Fruit fly (Drosophila melanogaster): Measurements from ENCODE around the gene vkg.

Gene vkg

dm6 chr2L:5050825-5051224, 22.8 kb upstream of the vkg start, which contains the start of gene CG9121:
CG9121 (minus strand) TSS chr2L:5051062.
- TF ChIP-seq Ets98B (GFP tag; IDR thresholded peaks at IDR 0.05) (no peak), CG9948 (tag; optimal IDR thresholded peaks at IDR 0.05) (no peak), D1 (tag; optimal IDR thresholded peaks at IDR 0.05) (no peak), CG12605 (GFP tag; IDR thresholded peaks at IDR 0.05) (no peak), CG34367 (tag; optimal IDR thresholded peaks at IDR 0.05) (no peak), CG14655 (GFP tag; optimal IDR thresholded peaks at IDR 0.05) (no peak), Pif1B (GFP tag; optimal IDR thresholded peaks at IDR 0.05) (no peak), CG8159 (tag; optimal IDR thresholded peaks at IDR 0.05) (no peak), CG4496 (GFP tag; IDR thresholded peaks at IDR 0.05) (no peak), EcR (GFP tag; optimal IDR thresholded peaks at IDR 0.05) (no peak), Pif1A (GFP tag; optimal IDR thresholded peaks at IDR 0.05) (no peak), Snoo (tag; optimal IDR thresholded peaks at IDR 0.05) (no peak)

- TF ChIP-seq rn (GFP tag; IDR thresholded peaks at IDR 0.05) (no peak), D1 (tag; optimal IDR thresholded peaks at IDR 0.05) (no peak), Pif1B (GFP tag; optimal IDR thresholded peaks at IDR 0.05) (peak; percentile 14), CG4496 (GFP tag; IDR thresholded peaks at IDR 0.05) (peak; percentile 50; the same call in 1 of the 3 replicates), CG12605 (GFP tag; IDR thresholded peaks at IDR 0.05) (no peak), CG10348 (GFP tag; IDR thresholded peaks at IDR 0.05) (no peak), CG34367 (tag; optimal IDR thresholded peaks at IDR 0.05) (no peak), CG9948 (tag; optimal IDR thresholded peaks at IDR 0.05) (no peak), CG15710 (tag; optimal IDR thresholded peaks at IDR 0.05) (no peak), fd96Ca (GFP tag; IDR thresholded peaks at IDR 0.05) (no peak), CG14655 (GFP tag; optimal IDR thresholded peaks at IDR 0.05) (no peak), EcR (GFP tag; optimal IDR thresholded peaks at IDR 0.05) (peak; percentile 51), CG17806 (tag; optimal IDR thresholded peaks at IDR 0.05) (no peak), Pif1A (GFP tag; optimal IDR thresholded peaks at IDR 0.05) (no peak), CG8301 (tag; optimal IDR thresholded peaks at IDR 0.05) (peak; percentile 23), gl (tag; optimal IDR thresholded peaks at IDR 0.05) (no peak), CG8159 (tag; optimal IDR thresholded peaks at IDR 0.05) (no peak), CG13204 (GFP tag; optimal IDR thresholded peaks at IDR 0.05) (no peak)
These were observed 22.0 kb upstream of the vkg start for dm6 chr2L:5049974-5050373.

dm6 chr2L:5046261-5046660, 18.3 kb upstream of the vkg start:
- TF ChIP-seq Pif1A (GFP tag; optimal IDR thresholded peaks at IDR 0.05) (no peak), CG14655 (GFP tag; optimal IDR thresholded peaks at IDR 0.05) (no peak), CG32121 (GFP tag; IDR thresholded peaks at IDR 0.05) (no peak), CG8159 (tag; optimal IDR thresholded peaks at IDR 0.05) (no peak), CG13204 (GFP tag; optimal IDR thresholded peaks at IDR 0.05) (no peak), rn (GFP tag; IDR thresholded peaks at IDR 0.05) (no peak), CG9948 (tag; optimal IDR thresholded peaks at IDR 0.05) (no peak), CG12605 (GFP tag; IDR thresholded peaks at IDR 0.05) (no peak), CG34367 (tag; optimal IDR thresholded peaks at IDR 0.05) (no peak), CG4496 (GFP tag; IDR thresholded peaks at IDR 0.05) (no peak), Snoo (tag; optimal IDR thresholded peaks at IDR 0.05) (no peak), Ets98B (GFP tag; IDR thresholded peaks at IDR 0.05) (no peak)

- TF ChIP-seq D1 (tag; optimal IDR thresholded peaks at IDR 0.05) (no peak), EcR (GFP tag; optimal IDR thresholded peaks at IDR 0.05) (peak; percentile 97), CG9948 (tag; optimal IDR thresholded peaks at IDR 0.05) (peak; percentile 9), Snoo (tag; optimal IDR thresholded peaks at IDR 0.05) (peak; percentile 42), CG34367 (tag; optimal IDR thresholded peaks at IDR 0.05) (peak; percentile 5), Pif1B (GFP tag; optimal IDR thresholded peaks at IDR 0.05) (peak; percentile 57), rn (GFP tag; IDR thresholded peaks at IDR 0.05) (no peak), CG15710 (tag; optimal IDR thresholded peaks at IDR 0.05) (peak; percentile 10), fd96Ca (GFP tag; IDR thresholded peaks at IDR 0.05) (peak; percentile 69; the same call in 2 of the 3 replicates), CG14655 (GFP tag; optimal IDR thresholded peaks at IDR 0.05) (peak; percentile 57), gl (tag; optimal IDR thresholded peaks at IDR 0.05) (no peak), CG12605 (GFP tag; IDR thresholded peaks at IDR 0.05) (0 out of 2 replicates have a peak, but pooled peaks have one; percentile 25), CG4496 (GFP tag; IDR thresholded peaks at IDR 0.05) (peak; percentile 53), CG17806 (tag; optimal IDR thresholded peaks at IDR 0.05) (peak; percentile 3), CG13204 (GFP tag; optimal IDR thresholded peaks at IDR 0.05) (peak; percentile 25), CG32121 (GFP tag; IDR thresholded peaks at IDR 0.05) (peak; percentile 41; the same call in 1 of the 2 replicates), CG8159 (tag; optimal IDR thresholded peaks at IDR 0.05) (peak; percentile 0), CG8301 (tag; optimal IDR thresholded peaks at IDR 0.05) (peak; percentile 23), CG10348 (GFP tag; IDR thresholded peaks at IDR 0.05) (peak; percentile 25; the same call in 1 of the 2 replicates), Ets98B (GFP tag; IDR thresholded peaks at IDR 0.05) (peak; percentile 55), Pif1A (GFP tag; optimal IDR thresholded peaks at IDR 0.05) (peak; percentile 52)
These were observed 17.1 kb upstream of the vkg start for dm6 chr2L:5044892-5045619.

dm6 chr2L:5044361-5044891, 16.4 kb upstream of the vkg start, which contains the start of gene CG31650:
CG31650 (minus strand) TSS chr2L:5044712.
- TF ChIP-seq EcR (GFP tag; optimal IDR thresholded peaks at IDR 0.05) (no peak), CG17806 (tag; optimal IDR thresholded peaks at IDR 0.05) (no peak), CG4496 (GFP tag; IDR thresholded peaks at IDR 0.05) (0 out of 3 replicates have a peak, but pooled peaks have one; percentile 33)
